Worm (Caenorhabditis elegans): ENCODE data around the gene nhr-228.

ce11 chrV:2294577-2294976 is 13.0 kb downstream of the nhr-228 start, which contains the start of gene nhr-226:
- TF ChIP-seq med-1 (GFP tag; optimal IDR thresholded peaks at IDR 0.05; ENCODE audit: insufficient read depth) (no peak), tab-1 (GFP tag; IDR thresholded peaks at IDR 0.05) (no peak), klf-2 (GFP tag; conservative IDR thresholded peaks at IDR 0.05) (no peak), ztf-23 (GFP tag; IDR thresholded peaks at IDR 0.05) (no peak), ref-1 (GFP tag; conservative IDR thresholded peaks at IDR 0.05) (no peak), flt-1 (GFP tag; IDR thresholded peaks at IDR 0.05) (no peak), ztf-29 (GFP tag; IDR thresholded peaks at IDR 0.05) (no peak)

Data from whole organism, midembryonic.